Fruit fly (Drosophila melanogaster) whole organism, embryonic: ENCODE data around the gene Usf.

Source experiments
- CG10209 ChIP-seq: fragments of 200-800 bp; sonication (Bioruptor generic); optimal IDR thresholded peaks from 3 replicates; lab custom pipeline; 2017; ENCODE audit warnings: missing biosample characterization, mild to moderate bottlenecking, missing genetic modification characterization, missing genetic modification reagents
- CG10267 ChIP-seq: fragments of 200-800 bp; sonication (Bioruptor generic); optimal IDR thresholded peaks from 2 replicates; lab custom pipeline; 2018; ENCODE audit warnings: missing biosample characterization, mild to moderate bottlenecking, missing genetic modification characterization, moderate library complexity
- CG10274 ChIP-seq: fragments of 200-800 bp; sonication (Bioruptor generic); optimal IDR thresholded peaks from 3 replicates; lab custom pipeline; 2017; ENCODE audit warnings: missing biosample characterization, mild to moderate bottlenecking, missing genetic modification characterization
- CG10979 ChIP-seq: fragments of 200-800 bp; sonication (Bioruptor generic); optimal IDR thresholded peaks from 2 replicates; lab custom pipeline; 2018; ENCODE audit warnings: missing biosample characterization, mild to moderate bottlenecking, missing genetic modification characterization, moderate library complexity
- CG13775 ChIP-seq: fragments of 200-800 bp; sonication (Bioruptor generic); optimal IDR thresholded peaks from 3 replicates; lab custom pipeline; 2017; ENCODE audit warnings: missing biosample characterization, mild to moderate bottlenecking, missing genetic modification characterization
- CG14965 ChIP-seq: fragments of 200-800 bp; sonication (Bioruptor generic); optimal IDR thresholded peaks from 2 replicates; lab custom pipeline; 2016; ENCODE audit warnings: missing biosample characterization, missing genetic modification characterization, borderline replicate concordance
- CG17385 ChIP-seq: fragments of 200-800 bp; sonication (Bioruptor generic); optimal IDR thresholded peaks from 3 replicates; lab custom pipeline; 2018; ENCODE audit warnings: missing biosample characterization, mild to moderate bottlenecking, missing genetic modification characterization
- CG17829 ChIP-seq: fragments of 200-800 bp; optimal IDR thresholded peaks from 2 replicates; lab custom pipeline; 2019; ENCODE audit warnings: missing biosample characterization, mild to moderate bottlenecking, missing genetic modification characterization, moderate library complexity
- CG1792 ChIP-seq: fragments of 200-800 bp; sonication (Bioruptor generic); optimal IDR thresholded peaks from 2 replicates; lab custom pipeline; 2016; ENCODE audit warnings: missing biosample characterization, missing genetic modification characterization
- CG1832 ChIP-seq: fragments of 200-800 bp; sonication (Bioruptor generic); optimal IDR thresholded peaks from 2 replicates; lab custom pipeline; 2017; ENCODE audit warnings: missing biosample characterization, mild to moderate bottlenecking, missing genetic modification characterization, inconsistent platforms
- CG31441 ChIP-seq: fragments of 200-800 bp; sonication (Bioruptor generic); IDR thresholded peaks from 2 replicates; pipeline ENCODE4 v1.3.6; 2022; ENCODE audit warnings: missing biosample characterization, missing genetic modification characterization
- CG3281 ChIP-seq: fragments of 200-800 bp; sonication (Bioruptor generic); optimal IDR thresholded peaks from 3 replicates; lab custom pipeline; 2017; ENCODE audit warnings: missing biosample characterization, mild to moderate bottlenecking, missing genetic modification characterization
- CG3407 ChIP-seq: fragments of 200-800 bp; sonication (Bioruptor generic); optimal IDR thresholded peaks from 2 replicates; lab custom pipeline; 2018; ENCODE audit warnings: missing biosample characterization, mild to moderate bottlenecking, missing genetic modification characterization
- CG3726 ChIP-seq: fragments of 200-800 bp; sonication (Bioruptor generic); IDR thresholded peaks from 3 replicates; pipeline ENCODE4, ENCODE4 v1.3.6; 2022; ENCODE audit warnings: missing biosample characterization, missing genetic modification characterization
- CG3995 ChIP-seq: fragments of 200-800 bp; sonication (Bioruptor generic); optimal IDR thresholded peaks from 3 replicates; lab custom pipeline; 2016; ENCODE audit warnings: missing biosample characterization, missing genetic modification characterization
- CG4617 ChIP-seq: fragments of 200-800 bp; sonication (Bioruptor generic); optimal IDR thresholded peaks from 3 replicates; lab custom pipeline; 2016; ENCODE audit warnings: missing biosample characterization, missing genetic modification characterization, borderline replicate concordance
- CG4820 ChIP-seq: fragments of 200-800 bp; sonication (Bioruptor generic); optimal IDR thresholded peaks from 3 replicates; lab custom pipeline; 2016; ENCODE audit warnings: missing biosample characterization, missing genetic modification characterization
- CG5245 ChIP-seq: fragments of 200-800 bp; sonication (Bioruptor generic); optimal IDR thresholded peaks from 3 replicates; lab custom pipeline; 2016; ENCODE audit warnings: missing biosample characterization, missing genetic modification characterization
- CG7839 ChIP-seq: fragments of 200-800 bp; sonication (Bioruptor generic); optimal IDR thresholded peaks from 3 replicates; lab custom pipeline; 2018; ENCODE audit warnings: missing biosample characterization, mild to moderate bottlenecking, missing genetic modification characterization, moderate library complexity
- CG8089 ChIP-seq: fragments of 200-800 bp; sonication (Bioruptor generic); optimal IDR thresholded peaks from 3 replicates; lab custom pipeline; 2016; ENCODE audit warnings: missing biosample characterization, missing genetic modification characterization
- CG9932 ChIP-seq: fragments of 200-800 bp; sonication (Bioruptor generic); IDR thresholded peaks from 2 replicates; pipeline ENCODE4 v1.3.6; 2022; ENCODE audit warnings: missing biosample characterization, missing genetic modification characterization
- Camta ChIP-seq: fragments of 200-800 bp; sonication (Bioruptor generic); optimal IDR thresholded peaks from 2 replicates; lab custom pipeline; 2016; ENCODE audit warnings: missing biosample characterization, missing genetic modification characterization
- Dbx ChIP-seq: fragments of 200-800 bp; sonication (Bioruptor generic); IDR thresholded peaks from 3 replicates; pipeline ENCODE4 v1.3.6; 2022; ENCODE audit warnings: missing biosample characterization, missing genetic modification characterization
- Ets97D ChIP-seq: fragments of 200-800 bp; sonication (Bioruptor generic); optimal IDR thresholded peaks from 3 replicates; lab custom pipeline; 2016; ENCODE audit warnings: missing biosample characterization, missing genetic modification characterization
- Lhr ChIP-seq: fragments of 200-800 bp; sonication (Bioruptor generic); optimal IDR thresholded peaks from 3 replicates; lab custom pipeline; 2017; ENCODE audit warnings: mild to moderate bottlenecking, missing biosample characterization, missing genetic modification reagents, missing genetic modification characterization
- NC2β ChIP-seq: fragments of 200-800 bp; sonication (Bioruptor generic); optimal IDR thresholded peaks from 2 replicates; lab custom pipeline; 2016; ENCODE audit warnings: missing biosample characterization, missing genetic modification characterization
- Oaz ChIP-seq: fragments of 200-800 bp; sonication (Bioruptor generic); IDR thresholded peaks from 2 replicates; pipeline ENCODE4 v1.3.6; 2022; ENCODE audit warnings: missing biosample characterization, missing genetic modification characterization
- Pdp1 ChIP-seq, 2 experiments: fragments of 200-800 bp; sonication (Bioruptor generic); optimal IDR thresholded peaks; 3 replicates each; lab custom pipeline; 2016; ENCODE audit warnings: missing biosample characterization in 2 of 2, missing genetic modification characterization in 2 of 2, mild to moderate bottlenecking in 1 of 2, moderate library complexity in 1 of 2
- Side ChIP-seq: fragments of 200-800 bp; sonication (Bioruptor generic); optimal IDR thresholded peaks from 2 replicates; lab custom pipeline; 2016; ENCODE audit warnings: missing biosample characterization, missing genetic modification characterization
- TFAM ChIP-seq: fragments of 200-800 bp; sonication (Bioruptor generic); optimal IDR thresholded peaks from 2 replicates; lab custom pipeline; 2017; ENCODE audit warnings: missing biosample characterization, missing genetic modification characterization, inconsistent platforms
- Usf ChIP-seq: fragments of 200-800 bp; sonication (Bioruptor generic); optimal IDR thresholded peaks from 2 replicates; lab custom pipeline; 2017; ENCODE audit warnings: missing genotype, missing biosample characterization, missing genetic modification characterization
- ase ChIP-seq: fragments of 200-800 bp; sonication (Bioruptor generic); IDR thresholded peaks from 3 replicates; pipeline ENCODE4 v1.3.6; 2022; ENCODE audit warnings: missing biosample characterization, missing genetic modification characterization
- bigmax ChIP-seq: fragments of 200-800 bp; sonication (Bioruptor generic); optimal IDR thresholded peaks from 2 replicates; lab custom pipeline; 2018; ENCODE audit warnings: missing biosample characterization, mild to moderate bottlenecking, missing genetic modification characterization
- br ChIP-seq: fragments of >200 bp; optimal IDR thresholded peaks from 2 replicates; lab custom pipeline; 2017
- bsh ChIP-seq, 2 experiments: fragments of 200-800 bp; sonication (Bioruptor generic); optimal IDR thresholded peaks; 2 replicates each; lab custom pipeline; 2017 to 2018; ENCODE audit warnings: mild to moderate bottlenecking in 2 of 2, missing biosample characterization in 2 of 2, missing genetic modification characterization in 2 of 2, moderate library complexity in 1 of 2
- esg ChIP-seq: fragments of 200-800 bp; sonication (Bioruptor generic); conservative IDR thresholded peaks from 2 replicates; pipeline ENCODE4 v1.3.6; 2022; ENCODE audit warnings: missing biosample characterization, missing genetic modification characterization
- gcm2 ChIP-seq: fragments of 200-800 bp; sonication (Bioruptor generic); optimal IDR thresholded peaks from 2 replicates; lab custom pipeline; 2016; ENCODE audit warnings: missing biosample characterization, missing genetic modification characterization
- gsb ChIP-seq: fragments of 200-800 bp; sonication (Bioruptor generic); IDR thresholded peaks from 2 replicates; pipeline ENCODE4 v1.3.6; 2022; ENCODE audit warnings: missing biosample characterization, missing genetic modification characterization
- gsb-n ChIP-seq: fragments of 200-800 bp; sonication (Bioruptor generic); optimal IDR thresholded peaks from 3 replicates; lab custom pipeline; 2018; ENCODE audit warnings: missing biosample characterization, mild to moderate bottlenecking, missing genetic modification characterization
- pan ChIP-seq, 4 experiments: fragments of >200 bp in 3 of 4; fragments of 200-800 bp in 1 of 4; sonication (Bioruptor generic) in 1 of 4; optimal IDR thresholded peaks in 3 of 4; IDR thresholded peaks in 1 of 4; 2 replicates each; pipeline versions ENCODE4 v1.3.6 to Lab custom; 2017 to 2022; ENCODE audit warnings: missing biosample characterization in 2 of 4, missing genetic modification characterization in 2 of 4, mixed read lengths in 1 of 4
- phol ChIP-seq: fragments of 200-800 bp; sonication (Bioruptor generic); optimal IDR thresholded peaks from 3 replicates; lab custom pipeline; 2018; ENCODE audit warnings: missing biosample characterization, mild to moderate bottlenecking, missing genetic modification characterization, moderate library complexity
- prd ChIP-seq, 3 experiments: fragments of >200 bp in 2 of 3; fragments of 200-800 bp in 1 of 3; sonication (Bioruptor generic) in 1 of 3; optimal IDR thresholded peaks in 2 of 3; IDR thresholded peaks in 1 of 3; 2 replicates in 2 of 3; 3 replicates in 1 of 3; pipeline versions ENCODE4 v1.3.6 to Lab custom; 2017 to 2022; ENCODE audit warnings: missing biosample characterization in 1 of 3, missing genetic modification characterization in 1 of 3
- pzg ChIP-seq: fragments of 200-800 bp; sonication (Bioruptor generic); optimal IDR thresholded peaks from 3 replicates; lab custom pipeline; 2018; ENCODE audit warnings: missing biosample characterization, mild to moderate bottlenecking, missing genetic modification characterization, moderate library complexity
- rib ChIP-seq: fragments of 200-800 bp; sonication (Bioruptor generic); IDR thresholded peaks from 2 replicates; pipeline ENCODE4 v1.3.6; 2022; ENCODE audit warnings: missing biosample characterization, missing genetic modification characterization
- sens ChIP-seq: fragments of 200-800 bp; sonication (Bioruptor generic); peaks from one replicate; lab custom pipeline; 2016; ENCODE audit warnings: missing biosample characterization, missing genetic modification characterization
- shn ChIP-seq: fragments of 200-800 bp; sonication (Bioruptor generic); optimal IDR thresholded peaks from 3 replicates; lab custom pipeline; 2016; ENCODE audit warnings: missing biosample characterization, missing genetic modification characterization
- sqz ChIP-seq: fragments of 200-800 bp; sonication (Bioruptor generic); optimal IDR thresholded peaks from 3 replicates; lab custom pipeline; 2018; ENCODE audit warnings: missing biosample characterization, mild to moderate bottlenecking, missing genetic modification characterization
- stc ChIP-seq: fragments of 200-800 bp; sonication (Bioruptor generic); IDR thresholded peaks from 2 replicates; pipeline ENCODE4 v1.3.6; 2022; ENCODE audit warnings: missing biosample characterization, missing genetic modification characterization
- unpg ChIP-seq: fragments of 200-800 bp; sonication (Bioruptor generic); optimal IDR thresholded peaks from 3 replicates; lab custom pipeline; 2018; ENCODE audit warnings: missing biosample characterization, mild to moderate bottlenecking, missing genetic modification characterization, moderate library complexity
- wdn ChIP-seq: fragments of 200-800 bp; sonication (Bioruptor generic); IDR thresholded peaks from 2 replicates; pipeline ENCODE4 v1.3.6; 2022; ENCODE audit warnings: missing biosample characterization, missing genetic modification characterization

Usf gene

dm6 chrX:4507121-4507520 lies 41.5 kb downstream of the Usf start (continued):
- peak; percentile 11 to 67 for TF ChIP-seq bsh (GFP tag; optimal IDR thresholded peaks at IDR 0.05; lab: Kevin White, UChicago)
- TF ChIP-seq CG31441 (GFP tag; lab: Robert Waterston, UW) = no peak
- no peak for TF ChIP-seq Ets97D (GFP tag; lab: Kevin White, UChicago)
- TF ChIP-seq pzg (GFP tag; lab: Kevin White, UChicago) = no peak
- peak; percentile 21 to 54 for TF ChIP-seq Pdp1 (GFP tag; optimal IDR thresholded peaks at IDR 0.05; lab: Kevin White, UChicago)
- no peak for TF ChIP-seq rib (GFP tag; lab: Robert Waterston, UW)
- peak; percentile 59 for TF ChIP-seq CG17385
- TF ChIP-seq CG3726 (GFP tag; lab: Robert Waterston, UW) = no peak
- TF ChIP-seq shn (GFP tag; lab: Kevin White, UChicago) = peak; percentile 67
- no peak for TF ChIP-seq Usf
- no peak for TF ChIP-seq prd (optimal IDR thresholded peaks at IDR 0.05; lab: Kevin White, UChicago)
- peak; percentile 72; the same call in 2 of the 3 replicates for TF ChIP-seq prd (GFP tag; IDR thresholded peaks at IDR 0.05; lab: Robert Waterston, UW)
- TF ChIP-seq TFAM (GFP tag; lab: Kevin White, UChicago) = no peak
- 0 out of 2 replicates have a peak, but pooled peaks have one; percentile 6 for TF ChIP-seq gsb (GFP tag; lab: Robert Waterston, UW)
- peak; percentile 48 for TF ChIP-seq CG13775
- peak; percentile 5 for TF ChIP-seq CG1792 (GFP tag; lab: Kevin White, UChicago)
- TF ChIP-seq Dbx (GFP tag; lab: Robert Waterston, UW) = no peak
- no peak for TF ChIP-seq CG1832
- no peak for TF ChIP-seq pan (optimal IDR thresholded peaks at IDR 0.05; lab: Kevin White, UChicago)
- TF ChIP-seq pan (GFP tag; optimal IDR thresholded peaks at IDR 0.05 in 1 of 2, IDR thresholded peaks at IDR 0.05 in 1 of 2) = peak in 1 of 2 experiments; percentile 42
- no peak for TF ChIP-seq CG10274 (GFP tag; lab: Kevin White, UChicago)
- peak; percentile 65 for TF ChIP-seq CG5245 (GFP tag; lab: Kevin White, UChicago)
- peak; percentile 57 for TF ChIP-seq Side
- TF ChIP-seq gsb-n (tag; lab: Kevin White, UChicago) = peak; percentile 53
- no peak for TF ChIP-seq CG9932 (GFP tag; lab: Robert Waterston, UW)
- TF ChIP-seq esg (GFP tag; lab: Robert Waterston, UW) = no peak
- peak; percentile 89 for TF ChIP-seq sqz
- TF ChIP-seq gcm2 (GFP tag; lab: Kevin White, UChicago) = no peak
- peak; percentile 13 for TF ChIP-seq CG10267
- no peak for TF ChIP-seq bigmax (GFP tag; lab: Kevin White, UChicago)
- TF ChIP-seq CG10209 (GFP tag; lab: Kevin White, UChicago) = peak; percentile 8
- peak; percentile 47 for TF ChIP-seq Lhr (GFP tag; lab: Kevin White, UChicago)
- peak; percentile 46 for TF ChIP-seq CG4820 (GFP tag; lab: Kevin White, UChicago)
- peak; percentile 23 for TF ChIP-seq phol (tag; lab: Kevin White, UChicago)
- TF ChIP-seq NC2β (GFP tag; lab: Kevin White, UChicago) = peak; percentile 71
- peak; percentile 69 for TF ChIP-seq unpg (GFP tag; lab: Kevin White, UChicago)
- TF ChIP-seq br (lab: Kevin White, UChicago) = no peak
- peak; percentile 90 for TF ChIP-seq sens
- TF ChIP-seq CG3281 (GFP tag; lab: Kevin White, UChicago) = peak; percentile 66
- peak; percentile 70; the same call in 2 of the 3 replicates for TF ChIP-seq ase (GFP tag; lab: Robert Waterston, UW)
- peak; percentile 46 for TF ChIP-seq CG10979 (tag; lab: Kevin White, UChicago)
- TF ChIP-seq CG14965 (GFP tag; lab: Kevin White, UChicago) = peak; percentile 97
- no peak for TF ChIP-seq CG3995 (GFP tag; lab: Kevin White, UChicago)
- peak; percentile 8; the same call in 1 of the 2 replicates for TF ChIP-seq Oaz (GFP tag; lab: Robert Waterston, UW)
- peak; percentile 21 for TF ChIP-seq CG4617 (GFP tag; lab: Kevin White, UChicago)
- TF ChIP-seq CG8089 (GFP tag; lab: Kevin White, UChicago) = peak; percentile 72
- TF ChIP-seq CG3407 (GFP tag; lab: Kevin White, UChicago) = peak; percentile 56
- peak; percentile 42 for TF ChIP-seq Camta (GFP tag; lab: Kevin White, UChicago)
- no peak for TF ChIP-seq stc (GFP tag; lab: Robert Waterston, UW)
- TF ChIP-seq CG17829 (tag; lab: Kevin White, UChicago) = peak; percentile 35
- peak; percentile 53 for TF ChIP-seq CG7839
- no peak for TF ChIP-seq wdn (GFP tag; lab: Robert Waterston, UW)
